Worm (Caenorhabditis elegans): Measurements from ENCODE around the gene xpo-1.

xpo-1 gene

ce11 chrV:7814601-7815000 is 9.7 kb downstream of the xpo-1 start, which contains the start of gene ZK742.6 (continued):
- TF ChIP-seq xnd-1 (tag; optimal IDR thresholded peaks at IDR 0.05) (no peak), Y79H2A.3 (GFP tag; conservative IDR thresholded peaks at IDR 0.05) (no peak), ztf-25 (GFP tag; IDR thresholded peaks at IDR 0.05) (no peak), ceh-79 (tag; optimal IDR thresholded peaks at IDR 0.05) (no peak), nhr-90 (tag; optimal IDR thresholded peaks at IDR 0.05) (no peak), zfh-2 (GFP tag; conservative IDR thresholded peaks at IDR 0.05) (no peak), ZK185.1 (tag; optimal IDR thresholded peaks at IDR 0.05; ENCODE audit: poor library complexity, severe bottlenecking) (no peak), madf-3 (GFP tag; IDR thresholded peaks at IDR 0.05) (no peak), bed-1 (GFP tag; IDR thresholded peaks at IDR 0.05) (no peak), hsf-1 (GFP tag; IDR thresholded peaks at IDR 0.05) (peak; percentile 75), nhr-120 (GFP tag; IDR thresholded peaks at IDR 0.05) (no peak), B0261.1 (tag; optimal IDR thresholded peaks at IDR 0.05) (no peak), C06A6.2 (GFP tag; conservative IDR thresholded peaks at IDR 0.05) (no peak), Y95B8A.8 (GFP tag; IDR thresholded peaks at IDR 0.05) (no peak), F39B2.1 (GFP tag; IDR thresholded peaks at IDR 0.05) (no peak), him-1 (tag; optimal IDR thresholded peaks at IDR 0.05) (peak; percentile 71), F33H1.4 (GFP tag; IDR thresholded peaks at IDR 0.05) (no peak), snpc-1.1 (tag; optimal IDR thresholded peaks at IDR 0.05; ENCODE audit: insufficient read depth) (no peak), unc-130 (GFP tag; optimal IDR thresholded peaks at IDR 0.05) (no peak), rpc-1 (optimal IDR thresholded peaks at IDR 0.05) (no peak), rpc-1 (tag; optimal IDR thresholded peaks at IDR 0.05) (no peak), cebp-2 (GFP tag; IDR thresholded peaks at IDR 0.05) (no peak), tbp1 (GFP tag; optimal IDR thresholded peaks at IDR 0.05) (no peak)

DNA sequence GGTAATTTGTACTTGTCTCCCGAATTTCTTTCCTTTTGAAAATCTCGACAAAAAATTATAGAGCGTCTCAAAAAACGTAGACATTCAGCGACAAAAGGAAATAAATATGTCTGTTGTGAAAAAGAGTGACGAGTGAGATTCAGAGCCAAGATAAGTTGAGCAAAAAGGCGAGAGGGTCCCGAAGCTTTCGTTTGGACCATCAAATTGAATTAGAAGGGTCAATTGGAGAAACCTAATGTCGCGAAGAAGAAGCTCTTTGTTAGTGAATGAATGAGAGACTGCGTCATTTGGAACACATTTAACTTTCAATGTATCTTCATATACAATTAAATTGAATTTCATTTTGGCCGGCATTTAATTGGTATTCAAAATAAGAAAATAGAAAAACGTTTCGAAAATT is 11.6 kb downstream of the xpo-1 start:
- no peak for TF ChIP-seq madf-8 (GFP tag; conservative IDR thresholded peaks at IDR 0.05)
- no peak for TF ChIP-seq tbp1 (GFP tag; optimal IDR thresholded peaks at IDR 0.05)

DNA sequence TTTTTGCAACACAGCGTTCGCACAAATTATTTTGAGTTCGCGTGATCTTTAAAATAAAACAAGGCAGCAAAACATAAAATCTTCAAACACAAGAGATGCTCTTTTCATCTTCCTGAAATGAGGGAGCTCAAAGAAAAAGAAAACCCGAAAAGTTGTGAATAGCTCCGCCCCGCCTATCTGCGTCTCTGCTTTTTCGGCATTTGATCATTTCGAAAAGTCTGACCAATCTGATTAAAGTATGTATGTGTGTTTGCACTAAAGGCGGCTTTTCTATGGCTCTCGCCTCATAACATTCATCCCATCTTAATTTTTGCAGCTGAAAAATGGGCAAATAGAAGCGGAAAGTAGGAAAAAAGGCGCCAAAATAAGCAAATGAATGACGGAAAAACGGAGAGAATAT is 14.7 kb downstream of the xpo-1 start:
- TF ChIP-seq madf-8 (GFP tag; conservative IDR thresholded peaks at IDR 0.05): no peak
- no peak for TF ChIP-seq hrde-1 (tag; optimal IDR thresholded peaks at IDR 0.05; ENCODE audit: borderline replicate concordance)
- no peak for TF ChIP-seq lin-40 (tag; optimal IDR thresholded peaks at IDR 0.05)
- no peak for TF ChIP-seq hmg-20 (GFP tag; IDR thresholded peaks at IDR 0.05)

DNA sequence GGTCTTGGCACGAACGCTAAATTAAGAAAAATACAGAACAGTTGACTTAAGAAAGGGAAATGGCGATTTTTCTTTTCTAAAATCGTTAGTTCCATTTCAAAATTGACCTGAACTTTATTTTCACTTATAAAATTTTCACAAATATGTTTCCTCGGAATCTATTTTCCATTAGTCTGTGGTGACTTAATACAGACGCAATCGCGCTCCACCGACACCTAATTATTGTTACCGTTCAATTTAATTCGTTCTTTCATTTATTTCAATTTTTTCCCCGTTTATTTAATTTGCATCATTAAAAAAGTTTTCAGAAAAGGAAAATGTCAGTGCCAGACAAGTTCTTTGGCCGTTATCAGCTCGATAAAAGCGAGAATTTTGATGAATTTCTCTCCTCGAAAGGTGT is 15.4 kb downstream of the xpo-1 start, which contains the start of gene lbp-4:
TSS of gene lbp-4 (plus strand) at position 309 of the 400 bp plus-strand sequence.
- TF ChIP-seq F57C9.4 (tag; optimal IDR thresholded peaks at IDR 0.05): no peak
- peak; percentile 15 for TF ChIP-seq ceh-27 (GFP tag; optimal IDR thresholded peaks at IDR 0.05)
- TF ChIP-seq efl-1 (GFP tag; optimal IDR thresholded peaks at IDR 0.05): no peak
- no peak for TF ChIP-seq T07F8.4 (tag; optimal IDR thresholded peaks at IDR 0.05)
- TF ChIP-seq cebp-1 (GFP tag; IDR thresholded peaks at IDR 0.05): no peak
- TF ChIP-seq cebp-1 (tag; optimal IDR thresholded peaks at IDR 0.05): no peak
- TF ChIP-seq nhr-90 (tag; optimal IDR thresholded peaks at IDR 0.05): no peak
- TF ChIP-seq cebp-2 (GFP tag; IDR thresholded peaks at IDR 0.05): no peak
- TF ChIP-seq B0019.2 (GFP tag; conservative IDR thresholded peaks at IDR 0.05): no peak
- TF ChIP-seq F33H1.4 (GFP tag; IDR thresholded peaks at IDR 0.05): no peak
- TF ChIP-seq mcd-1 (GFP tag; IDR thresholded peaks at IDR 0.05): peak; percentile 65; the same call in 1 of the 2 replicates
- TF ChIP-seq hlh-12 (tag; optimal IDR thresholded peaks at IDR 0.05): no peak
- TF ChIP-seq attf-5 (GFP tag; optimal IDR thresholded peaks at IDR 0.05): peak; percentile 55
- TF ChIP-seq snpc-1.3 (tag; optimal IDR thresholded peaks at IDR 0.05; ENCODE audit: insufficient read depth): no peak
- no peak for TF ChIP-seq die-1 (tag; optimal IDR thresholded peaks at IDR 0.05)
- TF ChIP-seq aptf-3 (GFP tag; IDR thresholded peaks at IDR 0.05): no peak
- TF ChIP-seq lin-40 (tag; optimal IDR thresholded peaks at IDR 0.05): no peak
- no peak for TF ChIP-seq F37B4.10 (GFP tag; IDR thresholded peaks at IDR 0.05)
- TF ChIP-seq Y95B8A.8 (GFP tag; IDR thresholded peaks at IDR 0.05): no peak
- no peak for TF ChIP-seq snpc-3.4 (tag; optimal IDR thresholded peaks at IDR 0.05)
- TF ChIP-seq akir-1 (GFP tag; optimal IDR thresholded peaks at IDR 0.05): no peak
- TF ChIP-seq ceh-100 (GFP tag; IDR thresholded peaks at IDR 0.05): peak; percentile 92
- TF ChIP-seq dpl-1 (GFP tag; optimal IDR thresholded peaks at IDR 0.05): no peak
- TF ChIP-seq madf-3 (GFP tag; IDR thresholded peaks at IDR 0.05): no peak
